Worm (Caenorhabditis elegans): Measurements from ENCODE around the gene T12D8.10.

DNA sequence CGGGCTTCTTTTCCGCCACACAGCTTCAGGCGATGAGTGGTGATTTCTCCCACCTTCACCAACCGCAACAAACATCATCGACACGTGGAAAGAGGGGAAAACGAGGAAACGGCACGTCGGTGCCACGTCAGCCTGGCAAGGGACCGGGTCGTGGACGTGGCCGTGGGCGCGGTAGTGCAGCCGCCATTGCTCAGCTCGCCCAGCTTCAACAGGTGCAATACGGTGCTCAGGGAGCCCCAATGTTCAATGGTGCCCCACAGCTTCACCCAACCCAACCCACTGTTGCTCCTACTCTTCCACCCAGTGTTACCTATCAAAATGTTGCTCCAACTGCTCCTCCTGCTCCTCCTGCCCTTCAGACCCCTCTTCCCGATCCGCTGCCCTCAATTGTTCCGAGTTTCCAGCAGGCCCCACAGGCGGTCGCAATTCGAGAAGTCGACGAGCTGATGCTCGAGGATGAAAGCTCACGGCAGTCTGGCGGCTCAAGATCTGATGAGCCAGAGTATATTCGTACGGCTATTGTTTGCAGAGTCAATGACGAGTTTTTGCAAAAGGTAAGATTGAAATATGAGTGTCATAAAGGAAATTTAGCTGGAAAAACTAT, 3.9 kb upstream of the T12D8.10 start:
- no peak for TF ChIP-seq hlh-15 (tag; optimal IDR thresholded peaks at IDR 0.05)
- TF ChIP-seq ceh-2 (tag; optimal IDR thresholded peaks at IDR 0.05): no peak
- no peak for TF ChIP-seq ceh-18 (tag; optimal IDR thresholded peaks at IDR 0.05)
- TF ChIP-seq ceh-22 (tag; optimal IDR thresholded peaks at IDR 0.05): no peak
- TF ChIP-seq tbx-7 (tag; optimal IDR thresholded peaks at IDR 0.05): no peak
- TF ChIP-seq ztf-16 (tag; optimal IDR thresholded peaks at IDR 0.05): no peak

Data from whole organism, late embryonic.